Worm (Caenorhabditis elegans) whole organism, midembryonic: ENCODE measurements around the gene msp-31.

ENCODE experiments used
- cog-1 ChIP-seq: sonication (generic microtip); optimal IDR thresholded peaks from 2 replicates; lab custom pipeline; 2016; ENCODE audit warnings: missing genetic modification characterization, missing compliant biosample characterization
- klf-2 ChIP-seq: fragments of 200-800 bp; sonication (Bioruptor generic); conservative IDR thresholded peaks from 2 replicates; pipeline ENCODE4 v1.3.6; 2022; ENCODE audit warnings: missing genetic modification reagents, missing genetic modification characterization, missing compliant biosample characterization
- med-1 ChIP-seq: sonication (generic microtip); optimal IDR thresholded peaks from 2 replicates; lab custom pipeline; 2017; ENCODE audit warnings: missing genetic modification characterization, mild to moderate bottlenecking, missing compliant biosample characterization, antibody characterized with exemption, missing genetic modification reagents; ENCODE audit not compliant: insufficient read depth

ce11 chrII:4883412-4883811 is 33.0 kb downstream of the msp-31 start, which contains the start of gene gst-8:
- no peak for TF ChIP-seq med-1 (GFP tag; lab: Kevin White, UChicago)
- no peak for TF ChIP-seq klf-2 (GFP tag; lab: Robert Waterston, UW)
- TF ChIP-seq cog-1 (tag; lab: Kevin White, UChicago) = no peak
